Worm (Caenorhabditis elegans) whole organism, L1 larva: ENCODE data around the gene dpff-1.

ENCODE experiments used
- C16A3.4 ChIP-seq: fragments of 150-350 bp; optimal IDR thresholded peaks from 2 replicates; lab custom pipeline; 2014; ENCODE audit warnings: missing biosample characterization, missing genetic modification characterization
- C34B4.2 ChIP-seq: sonication (generic microtip); optimal IDR thresholded peaks from 2 replicates; lab custom pipeline; 2017; ENCODE audit warnings: mild to moderate bottlenecking, missing genetic modification characterization, missing compliant biosample characterization
- F16B12.6 ChIP-seq: fragments of 150-350 bp; optimal IDR thresholded peaks from 2 replicates; lab custom pipeline; 2014; ENCODE audit warnings: missing biosample characterization, missing genetic modification characterization
- Y116A8C.19 ChIP-seq: sonication (generic microtip); optimal IDR thresholded peaks from 2 replicates; lab custom pipeline; 2016; ENCODE audit warnings: missing compliant biosample characterization, missing genetic modification characterization, borderline replicate concordance
- aha-1 ChIP-seq: fragments of 150-350 bp; optimal IDR thresholded peaks from 2 replicates; lab custom pipeline; 2014; ENCODE audit warnings: missing biosample characterization, missing genetic modification characterization
- aly-2 ChIP-seq: fragments of 150-350 bp; optimal IDR thresholded peaks from 2 replicates; lab custom pipeline; 2014; ENCODE audit warnings: missing biosample characterization, missing genetic modification characterization
- ceh-8 ChIP-seq: fragments of 200-800 bp; sonication (Bioruptor generic); optimal IDR thresholded peaks from 2 replicates; lab custom pipeline; 2018; ENCODE audit warnings: mild to moderate bottlenecking, missing genetic modification characterization, moderate library complexity, missing compliant biosample characterization
- ceh-82 ChIP-seq, 3 experiments: fragments of 150-350 bp in 1 of 3; sonication (generic microtip) in 2 of 3; optimal IDR thresholded peaks; 2 replicates each; lab custom pipeline; 2014 to 2017; ENCODE audit warnings: missing biosample characterization in 3 of 3, missing genetic modification characterization in 3 of 3
- ceh-88 ChIP-seq: fragments of 200-800 bp; sonication (Bioruptor generic); IDR thresholded peaks from 2 replicates; pipeline ENCODE4 v1.3.6; 2022; ENCODE audit warnings: missing genetic modification characterization, missing compliant biosample characterization
- ceh-90 ChIP-seq: sonication (generic microtip); optimal IDR thresholded peaks from 2 replicates; lab custom pipeline; 2016; ENCODE audit warnings: missing genetic modification characterization, missing compliant biosample characterization
- dpl-1 ChIP-seq, 3 experiments: fragments of 150-350 bp in 2 of 3; sonication (generic microtip) in 1 of 3; optimal IDR thresholded peaks; 2 replicates each; lab custom pipeline; 2014 to 2017; ENCODE audit warnings: missing biosample characterization in 3 of 3, missing genetic modification characterization in 3 of 3, missing genetic modification reagents in 3 of 3
- efl-1 ChIP-seq, 4 experiments: fragments of 150-350 bp; optimal IDR thresholded peaks in 3 of 4; peaks in 1 of 4; 1 replicate in 1 of 4; 2 replicates in 3 of 4; lab custom pipeline; 2014; ENCODE audit warnings: missing biosample characterization in 2 of 4, missing genetic modification characterization in 2 of 4, missing genetic modification reagents in 2 of 4
- egl-13 ChIP-seq: sonication (generic microtip); optimal IDR thresholded peaks from 2 replicates; lab custom pipeline; 2016; ENCODE audit warnings: missing genotype, missing genetic modification reagents, missing genetic modification characterization, missing compliant biosample characterization
- egl-27 ChIP-seq, 2 experiments: fragments of 150-350 bp in 1 of 2; sonication (generic microtip); optimal IDR thresholded peaks; 3 replicates each; lab custom pipeline; 2017 to 2018; ENCODE audit warnings: missing biosample characterization in 2 of 2, missing genetic modification characterization in 2 of 2, missing genetic modification reagents in 2 of 2
- elt-3 ChIP-seq, 6 experiments: fragments of 150-350 bp in 1 of 6; sonication (generic microtip); optimal IDR thresholded peaks; 2 replicates each; lab custom pipeline; 2017 to 2018; ENCODE audit warnings: missing biosample characterization in 6 of 6, missing genetic modification characterization in 6 of 6, inconsistent platforms in 1 of 6
- ets-5 ChIP-seq: fragments of 200-800 bp; sonication (Bioruptor generic); IDR thresholded peaks from 2 replicates; pipeline ENCODE4 v1.3.6; 2022; ENCODE audit warnings: missing genetic modification characterization, missing compliant biosample characterization
- fkh-10 ChIP-seq: sonication (generic microtip); optimal IDR thresholded peaks from 2 replicates; lab custom pipeline; 2017; ENCODE audit warnings: missing biosample characterization, missing genetic modification reagents, missing genetic modification characterization
- fos-1 ChIP-seq: fragments of 150-350 bp; optimal IDR thresholded peaks from 2 replicates; lab custom pipeline; 2014; ENCODE audit warnings: missing biosample characterization, missing genetic modification characterization
- grh-1 ChIP-seq: fragments of 200-800 bp; sonication (Bioruptor generic); IDR thresholded peaks from 2 replicates; pipeline ENCODE4 v1.3.6; 2022; ENCODE audit warnings: missing genetic modification reagents, missing genetic modification characterization, missing compliant biosample characterization
- hlh-17 ChIP-seq: fragments of 200-800 bp; sonication (Bioruptor generic); optimal IDR thresholded peaks from 2 replicates; lab custom pipeline; 2018; ENCODE audit warnings: missing genetic modification characterization, mild to moderate bottlenecking, missing compliant biosample characterization, moderate library complexity, borderline replicate concordance
- hlh-4 ChIP-seq: sonication (generic microtip); optimal IDR thresholded peaks from 2 replicates; lab custom pipeline; 2016; ENCODE audit warnings: mild to moderate bottlenecking, missing genetic modification characterization, missing compliant biosample characterization
- lin-13 ChIP-seq: fragments of 150-350 bp; optimal IDR thresholded peaks from 2 replicates; lab custom pipeline; 2014; ENCODE audit warnings: missing biosample characterization, missing genetic modification reagents, missing genetic modification characterization
- lin-14 ChIP-seq: fragments of 200-800 bp; sonication (Bioruptor generic); optimal IDR thresholded peaks from 2 replicates; lab custom pipeline; 2018; ENCODE audit warnings: mild to moderate bottlenecking, missing genetic modification characterization, moderate library complexity, missing compliant biosample characterization
- lin-15B ChIP-seq: fragments of 150-350 bp; sonication (generic microtip); optimal IDR thresholded peaks from 3 replicates; lab custom pipeline; 2014; ENCODE audit warnings: missing biosample characterization, missing genetic modification characterization
- lin-39 ChIP-seq: fragments of 150-350 bp; optimal IDR thresholded peaks from 2 replicates; lab custom pipeline; 2014; ENCODE audit warnings: missing biosample characterization, missing genetic modification reagents, missing genetic modification characterization
- lsy-2 ChIP-seq, 2 experiments: fragments of 150-350 bp; optimal IDR thresholded peaks; 2 replicates each; lab custom pipeline; 2014; ENCODE audit warnings: missing biosample characterization in 2 of 2, missing genetic modification characterization in 2 of 2
- mab-9 ChIP-seq: fragments of 200-800 bp; sonication (Bioruptor generic); IDR thresholded peaks from 2 replicates; pipeline ENCODE4 v1.3.6; 2022; ENCODE audit warnings: missing genetic modification reagents, missing genetic modification characterization, missing compliant biosample characterization
- mdl-1 ChIP-seq, 2 experiments: fragments of 150-350 bp; optimal IDR thresholded peaks; 2 replicates each; lab custom pipeline; 2014 to 2017; ENCODE audit warnings: missing biosample characterization in 2 of 2, missing genetic modification characterization in 2 of 2, inconsistent platforms in 1 of 2
- mef-2 ChIP-seq: fragments of 150-350 bp; optimal IDR thresholded peaks from 2 replicates; lab custom pipeline; 2014; ENCODE audit warnings: missing biosample characterization, missing genetic modification characterization
- mep-1 ChIP-seq: fragments of 150-350 bp; optimal IDR thresholded peaks from 2 replicates; lab custom pipeline; 2014; ENCODE audit warnings: missing biosample characterization, missing genetic modification characterization
- nhr-12 ChIP-seq: sonication (generic microtip); optimal IDR thresholded peaks from 2 replicates; lab custom pipeline; 2017; ENCODE audit warnings: missing biosample characterization, missing genetic modification characterization
- nhr-19 ChIP-seq: fragments of 200-800 bp; sonication (Bioruptor generic); conservative IDR thresholded peaks from 2 replicates; pipeline ENCODE4 v1.3.6; 2022; ENCODE audit warnings: missing genetic modification characterization, missing compliant biosample characterization
- nhr-20 ChIP-seq: sonication (generic microtip); optimal IDR thresholded peaks from 2 replicates; lab custom pipeline; 2016; ENCODE audit warnings: mild to moderate bottlenecking, missing genetic modification characterization, missing compliant biosample characterization
- nhr-237 ChIP-seq: fragments of 150-350 bp; optimal IDR thresholded peaks from 2 replicates; lab custom pipeline; 2014; ENCODE audit warnings: missing biosample characterization, missing genetic modification characterization
- nhr-28 ChIP-seq: fragments of 150-350 bp; optimal IDR thresholded peaks from 2 replicates; lab custom pipeline; 2014; ENCODE audit warnings: missing biosample characterization, missing genetic modification characterization
- nhr-76 ChIP-seq: sonication (generic microtip); optimal IDR thresholded peaks from 2 replicates; lab custom pipeline; 2017; ENCODE audit warnings: missing biosample characterization, missing genetic modification characterization
- nhr-84 ChIP-seq: sonication (generic microtip); optimal IDR thresholded peaks from 2 replicates; lab custom pipeline; 2017; ENCODE audit warnings: missing biosample characterization, missing genetic modification characterization
- nhr-85 ChIP-seq: sonication (generic microtip); peaks from one replicate; lab custom pipeline; 2016; ENCODE audit warnings: missing genetic modification characterization, inconsistent platforms, missing compliant biosample characterization
- nhr-90 ChIP-seq: sonication (generic microtip); optimal IDR thresholded peaks from 2 replicates; lab custom pipeline; 2016; ENCODE audit warnings: mild to moderate bottlenecking, missing genetic modification characterization, missing compliant biosample characterization; ENCODE audit not compliant: poor library complexity
- pax-3 ChIP-seq: fragments of 200-800 bp; sonication (Bioruptor generic); optimal IDR thresholded peaks from 2 replicates; lab custom pipeline; 2018; ENCODE audit warnings: mild to moderate bottlenecking, missing genetic modification characterization, moderate library complexity, missing compliant biosample characterization
- pqm-1 ChIP-seq: sonication (generic microtip); optimal IDR thresholded peaks from 3 replicates; lab custom pipeline; 2017; ENCODE audit warnings: missing biosample characterization, missing genetic modification characterization
- skn-1 ChIP-seq: fragments of 150-350 bp; optimal IDR thresholded peaks from 2 replicates; lab custom pipeline; 2014; ENCODE audit warnings: missing biosample characterization, missing genetic modification characterization
- unc-130 ChIP-seq: fragments of 150-350 bp; optimal IDR thresholded peaks from 2 replicates; lab custom pipeline; 2017; ENCODE audit warnings: missing biosample characterization, missing genetic modification characterization, inconsistent platforms
- unc-30 ChIP-seq: sonication (generic microtip); optimal IDR thresholded peaks from 2 replicates; lab custom pipeline; 2017; ENCODE audit warnings: missing biosample characterization, missing genetic modification characterization
- unc-86 ChIP-seq: sonication (generic microtip); optimal IDR thresholded peaks from 2 replicates; lab custom pipeline; 2016; ENCODE audit warnings: missing genetic modification characterization, missing compliant biosample characterization
- unc-98 ChIP-seq: fragments of 200-800 bp; sonication (Bioruptor generic); IDR thresholded peaks from 2 replicates; pipeline ENCODE4 v1.3.6; 2022; ENCODE audit warnings: missing genetic modification characterization, missing compliant biosample characterization
- vab-15 ChIP-seq: sonication (generic microtip); optimal IDR thresholded peaks from 2 replicates; lab custom pipeline; 2017; ENCODE audit warnings: missing genotype, mild to moderate bottlenecking, missing genetic modification characterization, missing compliant biosample characterization
- zag-1 ChIP-seq: fragments of 150-350 bp; optimal IDR thresholded peaks from 2 replicates; lab custom pipeline; 2014; ENCODE audit warnings: missing biosample characterization, missing genetic modification characterization
- ztf-4 ChIP-seq: fragments of 150-350 bp; optimal IDR thresholded peaks from 2 replicates; lab custom pipeline; 2014; ENCODE audit warnings: missing biosample characterization, missing genetic modification characterization

dpff-1 gene

ce11 chrIII:5859008-5859407 is 47.1 kb downstream of the dpff-1 start, which contains the start of gene dpf-4:
Gene dpf-4, plus strand, starts transcription at chrIII:5859308.
- no peak for TF ChIP-seq ceh-8 (GFP tag; lab: Kevin White, UChicago)
- no peak for TF ChIP-seq efl-1 (optimal IDR thresholded peaks at IDR 0.05; lab: Kevin White, UChicago)
- peak in 1 of 2 experiments; percentile 75 for TF ChIP-seq efl-1 (GFP tag; optimal IDR thresholded peaks at IDR 0.05 in 1 of 2; lab: Kevin White, UChicago)

- TF ChIP-seq ceh-8 (GFP tag; lab: Kevin White, UChicago) = no peak
- peak; percentile 93 for TF ChIP-seq mep-1 (tag; lab: Kevin White, UChicago)
- no peak for TF ChIP-seq nhr-28 (tag; lab: Kevin White, UChicago)
- peak; percentile 73 for TF ChIP-seq lin-15B (tag; lab: Kevin White, UChicago)
- peak; percentile 84 for TF ChIP-seq skn-1 (tag; lab: Kevin White, UChicago)
- no peak for TF ChIP-seq zag-1 (tag; lab: Kevin White, UChicago)
- TF ChIP-seq nhr-19 (GFP tag; lab: Robert Waterston, UW) = peak; percentile 78
- TF ChIP-seq mef-2 (tag; lab: Kevin White, UChicago) = no peak
- TF ChIP-seq Y116A8C.19 (tag; lab: Kevin White, UChicago) = no peak
- TF ChIP-seq nhr-84 (tag; lab: Kevin White, UChicago) = no peak
- TF ChIP-seq ceh-88 (GFP tag; lab: Robert Waterston, UW) = no peak
- peak; percentile 88 for TF ChIP-seq unc-130 (tag; lab: Kevin White, UChicago)
- peak; percentile 65 for TF ChIP-seq nhr-90 (tag; lab: Kevin White, UChicago)
- TF ChIP-seq fos-1 (tag; lab: Kevin White, UChicago) = peak; percentile 62
- TF ChIP-seq lin-39 (tag; lab: Kevin White, UChicago) = peak; percentile 33
- TF ChIP-seq vab-15 (tag; lab: Kevin White, UChicago) = no peak
- TF ChIP-seq nhr-85 = peak; percentile 82
- TF ChIP-seq ceh-82 (tag; optimal IDR thresholded peaks at IDR 0.05; lab: Kevin White, UChicago) = peak; percentile 75 to 93 (median 76)
- TF ChIP-seq ceh-90 (tag; lab: Kevin White, UChicago) = peak; percentile 7
- TF ChIP-seq elt-3 (tag; optimal IDR thresholded peaks at IDR 0.05; lab: Kevin White, UChicago) = peak in 3 of 6 experiments; percentile 24 to 92 (median 60)
- TF ChIP-seq egl-27 (tag; optimal IDR thresholded peaks at IDR 0.05; lab: Kevin White, UChicago) = no peak
- TF ChIP-seq efl-1 (optimal IDR thresholded peaks at IDR 0.05; lab: Kevin White, UChicago) = peak; percentile 85 to 96
- peak; percentile 96 to 99 for TF ChIP-seq efl-1 (GFP tag; optimal IDR thresholded peaks at IDR 0.05 in 1 of 2; lab: Kevin White, UChicago)
- peak; percentile 42 for TF ChIP-seq egl-13 (tag; lab: Kevin White, UChicago)
- TF ChIP-seq ztf-4 = peak; percentile 61
- peak; percentile 83 for TF ChIP-seq lin-13 (GFP tag; lab: Kevin White, UChicago)
- TF ChIP-seq F16B12.6 (tag; lab: Kevin White, UChicago) = peak; percentile 53
- TF ChIP-seq unc-30 (tag; lab: Kevin White, UChicago) = no peak
- peak; percentile 79 for TF ChIP-seq lin-14
- no peak for TF ChIP-seq aha-1
- no peak for TF ChIP-seq hlh-17 (GFP tag; lab: Kevin White, UChicago)
- TF ChIP-seq lsy-2 (tag; optimal IDR thresholded peaks at IDR 0.05; lab: Kevin White, UChicago) = peak; percentile 86 to 95
- no peak for TF ChIP-seq ets-5 (GFP tag; lab: Robert Waterston, UW)
- peak; percentile 28 for TF ChIP-seq fkh-10 (GFP tag; lab: Kevin White, UChicago)
- no peak for TF ChIP-seq pqm-1 (tag; lab: Kevin White, UChicago)
- TF ChIP-seq nhr-237 (tag; lab: Kevin White, UChicago) = peak; percentile 63
- TF ChIP-seq pax-3 (tag; lab: Kevin White, UChicago) = no peak
- peak; percentile 88 for TF ChIP-seq C16A3.4 (tag; lab: Kevin White, UChicago)
- TF ChIP-seq unc-98 (GFP tag; lab: Robert Waterston, UW) = no peak
- peak; percentile 84 for TF ChIP-seq nhr-20
- no peak for TF ChIP-seq hlh-4 (tag; lab: Kevin White, UChicago)
- no peak for TF ChIP-seq C34B4.2 (tag; lab: Kevin White, UChicago)
- peak; percentile 15 for TF ChIP-seq aly-2
- no peak for TF ChIP-seq nhr-76 (tag; lab: Kevin White, UChicago)
- peak; percentile 56 for TF ChIP-seq grh-1 (GFP tag; lab: Robert Waterston, UW)
- TF ChIP-seq unc-86 = peak; percentile 69
- TF ChIP-seq dpl-1 (GFP tag; optimal IDR thresholded peaks at IDR 0.05; lab: Kevin White, UChicago) = peak; percentile 95 to 98 (median 96)
- TF ChIP-seq nhr-12 (tag; lab: Kevin White, UChicago) = no peak
- peak in 1 of 2 experiments; percentile 83 for TF ChIP-seq mdl-1 (tag; optimal IDR thresholded peaks at IDR 0.05; lab: Kevin White, UChicago)
- TF ChIP-seq mab-9 (GFP tag; lab: Robert Waterston, UW) = no peak
Observed at ce11 chrIII:5855637-5856179, 50.4 kb downstream of the dpff-1 start, which contains the start of the genes cct-6 and alh-9. Gene cct-6, minus strand, starts transcription at chrIII:5855687. Gene alh-9, plus strand, starts transcription at chrIII:5856018.
